Fruit fly (Drosophila melanogaster) whole organism, pupa: Measurements from ENCODE around the gene cdm.

Experiments used
- CG10348 ChIP-seq: fragments of 200-800 bp; sonication (Bioruptor generic); IDR thresholded peaks from 2 replicates; pipeline ENCODE4 v1.3.6; 2022; ENCODE audit warnings: missing biosample characterization, missing genetic modification characterization
- CG12605 ChIP-seq: fragments of 200-800 bp; sonication (Bioruptor generic); IDR thresholded peaks from 2 replicates; pipeline ENCODE4 v1.3.6; 2022; ENCODE audit warnings: missing biosample characterization, missing genetic modification characterization
- CG13204 ChIP-seq: fragments of 200-800 bp; sonication (Bioruptor generic); optimal IDR thresholded peaks from 2 replicates; lab custom pipeline; 2018; ENCODE audit warnings: missing biosample characterization, mild to moderate bottlenecking, missing genetic modification characterization, moderate library complexity
- CG14655 ChIP-seq: fragments of 200-800 bp; sonication (Bioruptor generic); optimal IDR thresholded peaks from 3 replicates; lab custom pipeline; 2017; ENCODE audit warnings: mild to moderate bottlenecking, missing biosample characterization, missing genetic modification reagents, missing genetic modification characterization
- CG15710 ChIP-seq: fragments of 200-800 bp; sonication (Bioruptor generic); optimal IDR thresholded peaks from 2 replicates; lab custom pipeline; 2018; ENCODE audit warnings: missing biosample characterization, mild to moderate bottlenecking, missing genetic modification characterization, moderate library complexity
- CG17806 ChIP-seq: fragments of 200-800 bp; sonication (Bioruptor generic); optimal IDR thresholded peaks from 2 replicates; lab custom pipeline; 2018; ENCODE audit warnings: missing biosample characterization, mild to moderate bottlenecking, missing genetic modification characterization, moderate library complexity
- CG32121 ChIP-seq: fragments of 200-800 bp; sonication (Bioruptor generic); IDR thresholded peaks from 2 replicates; pipeline ENCODE4 v1.3.6; 2022; ENCODE audit warnings: missing biosample characterization, missing genetic modification characterization
- CG34367 ChIP-seq: fragments of 200-800 bp; sonication (Bioruptor generic); optimal IDR thresholded peaks from 2 replicates; lab custom pipeline; 2018; ENCODE audit warnings: missing biosample characterization, mild to moderate bottlenecking, missing genetic modification characterization
- CG4496 ChIP-seq: fragments of 200-800 bp; sonication (Bioruptor generic); IDR thresholded peaks from 3 replicates; pipeline ENCODE4 v1.3.6; 2022; ENCODE audit warnings: missing biosample characterization, missing genetic modification characterization
- CG8159 ChIP-seq: fragments of 200-800 bp; sonication (Bioruptor generic); optimal IDR thresholded peaks from 3 replicates; lab custom pipeline; 2018; ENCODE audit warnings: missing biosample characterization, mild to moderate bottlenecking, missing genetic modification characterization, moderate library complexity
- CG8301 ChIP-seq: fragments of 200-800 bp; sonication (Bioruptor generic); optimal IDR thresholded peaks from 2 replicates; lab custom pipeline; 2018; ENCODE audit warnings: missing biosample characterization, mild to moderate bottlenecking, missing genetic modification characterization
- CG9948 ChIP-seq: fragments of 200-800 bp; sonication (Bioruptor generic); optimal IDR thresholded peaks from 2 replicates; lab custom pipeline; 2018; ENCODE audit warnings: missing biosample characterization, mild to moderate bottlenecking, missing genetic modification characterization, moderate library complexity
- D1 ChIP-seq: fragments of 200-800 bp; sonication (Bioruptor generic); optimal IDR thresholded peaks from 2 replicates; lab custom pipeline; 2018; ENCODE audit warnings: missing biosample characterization, mild to moderate bottlenecking, missing genetic modification characterization, moderate library complexity
- EcR ChIP-seq: fragments of 200-800 bp; sonication (Bioruptor generic); optimal IDR thresholded peaks from 3 replicates; lab custom pipeline; 2019; ENCODE audit warnings: missing biosample characterization, missing genetic modification characterization, mild to moderate bottlenecking, moderate library complexity, missing genetic modification reagents
- Ets98B ChIP-seq: fragments of 200-800 bp; sonication (Bioruptor generic); IDR thresholded peaks from 2 replicates; pipeline ENCODE4 v1.3.6; 2022; ENCODE audit warnings: missing biosample characterization, missing genetic modification characterization
- Pif1A ChIP-seq: fragments of 200-800 bp; sonication (Bioruptor generic); optimal IDR thresholded peaks from 3 replicates; lab custom pipeline; 2016; ENCODE audit warnings: missing biosample characterization, missing genetic modification characterization
- Pif1B ChIP-seq: fragments of 200-800 bp; sonication (Bioruptor generic); optimal IDR thresholded peaks from 3 replicates; lab custom pipeline; 2016; ENCODE audit warnings: missing biosample characterization, missing genetic modification characterization
- Snoo ChIP-seq: fragments of 200-800 bp; sonication (Bioruptor generic); optimal IDR thresholded peaks from 3 replicates; lab custom pipeline; 2017; ENCODE audit warnings: missing biosample characterization, mild to moderate bottlenecking, missing genetic modification characterization, inconsistent platforms
- fd96Ca ChIP-seq: fragments of 200-800 bp; sonication (Bioruptor generic); IDR thresholded peaks from 3 replicates; pipeline ENCODE4 v1.3.6; 2022; ENCODE audit warnings: missing biosample characterization, missing genetic modification characterization
- gl ChIP-seq: fragments of 200-800 bp; sonication (Bioruptor generic); optimal IDR thresholded peaks from 2 replicates; lab custom pipeline; 2018; ENCODE audit warnings: missing biosample characterization, mild to moderate bottlenecking, missing genetic modification characterization
- rn ChIP-seq: fragments of 200-800 bp; sonication (Bioruptor generic); IDR thresholded peaks from 2 replicates; pipeline ENCODE4 v1.3.6; 2022; ENCODE audit warnings: missing biosample characterization, missing genetic modification characterization

The cdm gene

DNA sequence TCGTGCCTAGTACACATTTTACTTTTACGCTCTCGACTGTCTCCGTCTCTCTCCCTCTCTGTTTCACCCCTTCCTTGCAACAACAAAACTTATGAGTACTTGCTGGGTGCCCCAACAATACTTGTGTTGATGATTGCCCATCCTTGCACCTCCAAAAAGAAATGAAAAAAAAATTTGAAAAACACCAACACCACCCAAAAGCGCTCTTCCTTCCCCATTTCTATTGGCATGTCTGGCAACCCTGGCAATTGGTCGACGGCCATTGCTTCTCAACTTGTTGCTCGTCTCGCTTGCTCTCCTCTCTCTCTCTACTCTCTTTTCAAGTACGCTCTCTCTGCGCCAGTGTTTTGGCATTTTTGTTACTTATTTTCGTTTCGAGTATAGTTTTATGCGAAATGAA is 14.9 kb downstream of the cdm start:
- TF ChIP-seq Snoo (tag; lab: Kevin White, UChicago): no peak
- TF ChIP-seq CG14655 (GFP tag; lab: Kevin White, UChicago): no peak
- TF ChIP-seq Pif1B: no peak
- peak; percentile 2 for TF ChIP-seq CG17806
- 0 out of 3 replicates have a peak, but pooled peaks have one; percentile 53 for TF ChIP-seq CG4496 (GFP tag; lab: Robert Waterston, UW)
- TF ChIP-seq Ets98B (GFP tag; lab: Robert Waterston, UW): peak; percentile 51
- peak; percentile 25 for TF ChIP-seq CG15710 (tag; lab: Kevin White, UChicago)
- no peak for TF ChIP-seq D1 (tag; lab: Kevin White, UChicago)
- TF ChIP-seq CG8159 (tag; lab: Kevin White, UChicago): peak; percentile 27
- TF ChIP-seq gl (tag; lab: Kevin White, UChicago): no peak
- peak; percentile 44 for TF ChIP-seq CG32121
- TF ChIP-seq CG8301 (tag; lab: Kevin White, UChicago): no peak
- no peak for TF ChIP-seq CG10348 (GFP tag; lab: Robert Waterston, UW)
- TF ChIP-seq rn (GFP tag; lab: Robert Waterston, UW): no peak
- peak; percentile 21 for TF ChIP-seq CG34367 (tag; lab: Kevin White, UChicago)
- peak; percentile 33 for TF ChIP-seq Pif1A (GFP tag; lab: Kevin White, UChicago)
- TF ChIP-seq CG12605: peak; percentile 88
- TF ChIP-seq EcR (GFP tag; lab: Kevin White, UChicago): peak; percentile 28
- no peak for TF ChIP-seq CG9948 (tag; lab: Kevin White, UChicago)
- TF ChIP-seq CG13204 (GFP tag; lab: Kevin White, UChicago): no peak
- peak; percentile 54; the same call in 2 of the 3 replicates for TF ChIP-seq fd96Ca (GFP tag; lab: Robert Waterston, UW)

DNA sequence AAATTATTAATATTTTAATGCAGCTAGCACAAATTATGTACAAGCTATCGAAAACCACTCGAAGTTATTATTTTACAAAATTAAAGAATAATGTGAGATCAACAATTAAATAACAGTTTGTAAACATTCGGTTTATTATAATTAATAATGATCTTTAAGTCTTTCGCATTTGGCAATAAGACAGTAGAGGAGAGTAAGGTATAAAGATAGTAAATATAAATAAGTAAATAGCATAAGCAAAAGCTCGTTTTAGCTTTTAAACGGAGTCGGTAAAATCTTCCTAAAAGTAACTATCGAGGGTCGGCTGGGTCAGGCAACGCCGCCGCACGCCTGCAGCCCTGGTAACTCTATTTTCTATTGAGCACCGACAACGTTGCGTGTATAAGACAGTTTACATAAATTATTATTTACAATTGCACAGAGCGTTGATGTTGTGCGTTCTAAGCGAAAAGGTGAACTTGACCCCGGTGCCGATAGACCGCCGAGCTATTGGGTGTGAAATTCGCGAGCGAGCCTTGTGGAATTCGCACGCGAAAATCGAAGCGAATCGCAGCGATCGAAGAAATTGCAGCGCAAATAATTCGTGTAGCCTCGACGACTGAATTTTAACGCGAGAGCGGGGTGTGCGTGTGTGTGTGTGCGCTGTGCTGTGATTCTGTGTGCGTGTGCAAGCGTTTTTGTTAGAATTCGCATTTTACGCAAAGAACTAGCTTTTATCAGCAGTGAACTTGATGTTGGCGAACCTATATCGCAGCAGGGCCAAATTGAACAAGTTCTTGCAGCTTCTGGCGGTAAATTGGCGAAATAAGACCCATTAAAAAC is 15.7 kb downstream of the cdm start, which contains the start of gene wrd:
Gene wrd (plus strand): TSS at position 342 of the 822 bp plus-strand sequence.
- TF ChIP-seq CG34367 (tag; lab: Kevin White, UChicago): no peak
- TF ChIP-seq CG32121: no peak
- peak; percentile 30 for TF ChIP-seq CG15710 (tag; lab: Kevin White, UChicago)
- no peak for TF ChIP-seq CG10348 (GFP tag; lab: Robert Waterston, UW)
- peak; percentile 43 for TF ChIP-seq CG8159 (tag; lab: Kevin White, UChicago)
- no peak for TF ChIP-seq CG17806

DNA sequence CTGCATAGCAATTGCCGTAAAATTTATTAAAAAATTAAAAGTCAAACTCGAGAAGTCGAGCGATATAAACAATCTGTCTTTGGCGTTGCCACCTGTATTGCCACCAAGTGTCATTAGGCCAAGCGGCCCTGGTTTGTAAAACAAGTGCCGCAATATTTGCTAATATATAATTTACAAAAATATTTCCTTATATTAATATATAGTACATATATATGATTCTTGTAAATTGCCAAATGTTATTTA is 16.2 kb downstream of the cdm start, which contains the start of the genes CG7215 and Prx5:
Gene CG7215 (minus strand): TSS at position 101 of the 243 bp plus-strand sequence.
Gene Prx5 (minus strand): TSS at position 101 of the 243 bp plus-strand sequence.
- no peak for TF ChIP-seq fd96Ca (GFP tag; lab: Robert Waterston, UW)
- TF ChIP-seq CG12605: no peak
- no peak for TF ChIP-seq CG13204 (GFP tag; lab: Kevin White, UChicago)
- TF ChIP-seq CG8301 (tag; lab: Kevin White, UChicago): no peak
- TF ChIP-seq CG17806: no peak
- TF ChIP-seq Ets98B (GFP tag; lab: Robert Waterston, UW): no peak
- no peak for TF ChIP-seq Pif1A (GFP tag; lab: Kevin White, UChicago)
- TF ChIP-seq Pif1B: no peak
- no peak for TF ChIP-seq CG4496 (GFP tag; lab: Robert Waterston, UW)
- TF ChIP-seq CG34367 (tag; lab: Kevin White, UChicago): no peak
- no peak for TF ChIP-seq CG8159 (tag; lab: Kevin White, UChicago)
- TF ChIP-seq rn (GFP tag; lab: Robert Waterston, UW): no peak
- TF ChIP-seq CG14655 (GFP tag; lab: Kevin White, UChicago): no peak

dm6 chr3R:18166261-18166720 is 17.0 kb downstream of the cdm start:
- 0 out of 3 replicates have a peak, but pooled peaks have one; percentile 14 for TF ChIP-seq CG4496 (GFP tag; lab: Robert Waterston, UW)
- no peak for TF ChIP-seq CG9948 (tag; lab: Kevin White, UChicago)
- 0 out of 3 replicates have a peak, but pooled peaks have one; percentile 21 for TF ChIP-seq fd96Ca (GFP tag; lab: Robert Waterston, UW)
- no peak for TF ChIP-seq CG10348 (GFP tag; lab: Robert Waterston, UW)
- TF ChIP-seq Ets98B (GFP tag; lab: Robert Waterston, UW): no peak
- no peak for TF ChIP-seq CG8301 (tag; lab: Kevin White, UChicago)
- TF ChIP-seq Pif1B: no peak
- TF ChIP-seq CG32121: no peak; the same call in 1 of the 2 replicates

DNA sequence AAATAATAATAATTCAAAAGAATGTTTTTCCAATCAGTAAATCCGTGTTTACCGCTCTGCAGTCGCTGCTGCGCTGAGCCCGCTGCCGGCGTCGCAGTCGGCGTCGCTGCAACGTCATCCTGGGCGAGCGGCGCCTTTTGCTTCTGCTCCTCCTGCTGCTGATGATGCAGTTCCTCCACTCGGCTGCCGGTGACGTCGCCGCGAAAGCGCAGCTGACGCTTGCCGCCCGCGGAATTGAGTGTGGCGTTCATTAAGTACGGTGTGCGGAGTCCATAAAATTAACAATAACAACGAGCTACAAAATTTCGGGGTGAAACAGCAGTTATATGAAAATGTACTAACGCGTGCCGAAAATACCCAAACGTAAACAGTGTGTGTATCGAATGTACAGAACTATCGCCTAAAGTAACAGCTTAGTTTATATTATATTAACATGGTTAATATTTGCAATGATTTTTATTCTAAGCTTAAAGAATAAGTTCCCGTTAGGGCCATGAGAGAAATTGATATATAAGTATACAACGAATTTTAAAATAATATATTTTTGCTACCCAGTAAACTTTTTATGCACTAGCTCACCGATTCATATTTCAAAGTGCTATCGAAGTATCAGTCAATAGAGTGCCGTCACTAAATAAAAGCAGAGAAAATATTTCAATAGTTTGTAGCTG is 19.1 kb downstream of the cdm start, which contains the start of the genes CG7218 and Cbp20:
Gene CG7218 (minus strand): TSS at position 346 of the 671 bp plus-strand sequence.
Gene Cbp20 (plus strand): TSS at position 610 of the 671 bp plus-strand sequence.
- TF ChIP-seq CG34367 (tag; lab: Kevin White, UChicago) (no peak), gl (tag; lab: Kevin White, UChicago) (no peak), rn (GFP tag; lab: Robert Waterston, UW) (peak; percentile 59), Pif1B (peak; percentile 47), CG8159 (tag; lab: Kevin White, UChicago) (peak; percentile 59), Pif1A (GFP tag; lab: Kevin White, UChicago) (peak; percentile 53), CG8301 (tag; lab: Kevin White, UChicago) (no peak), CG9948 (tag; lab: Kevin White, UChicago) (peak; percentile 7), CG12605 (no peak), Snoo (tag; lab: Kevin White, UChicago) (peak; percentile 46), CG15710 (tag; lab: Kevin White, UChicago) (peak; percentile 51), fd96Ca (GFP tag; lab: Robert Waterston, UW) (no peak), Ets98B (GFP tag; lab: Robert Waterston, UW) (peak; percentile 68), CG32121 (peak; percentile 33; the same call in 1 of the 2 replicates), CG4496 (GFP tag; lab: Robert Waterston, UW) (peak; percentile 75), EcR (GFP tag; lab: Kevin White, UChicago) (peak; percentile 0), CG10348 (GFP tag; lab: Robert Waterston, UW) (no peak), CG14655 (GFP tag; lab: Kevin White, UChicago) (no peak), CG17806 (peak; percentile 25), D1 (tag; lab: Kevin White, UChicago) (no peak), CG13204 (GFP tag; lab: Kevin White, UChicago) (no peak)
